Worm (Caenorhabditis elegans) whole organism, L2 larva: ENCODE data around the gene M18.3.

Source experiments
- aly-2 ChIP-seq: fragments of 150-350 bp; optimal IDR thresholded peaks from 2 replicates; lab custom pipeline; 2014; ENCODE audit warnings: missing biosample characterization, missing genetic modification characterization
- ceh-16 ChIP-seq: fragments of 150-350 bp; optimal IDR thresholded peaks from 2 replicates; lab custom pipeline; 2014; ENCODE audit warnings: missing biosample characterization, missing genetic modification characterization
- egl-27 ChIP-seq: sonication (generic microtip); optimal IDR thresholded peaks from 3 replicates; lab custom pipeline; 2017; ENCODE audit warnings: missing biosample characterization, missing genetic modification reagents, missing genetic modification characterization
- elt-3 ChIP-seq: sonication (generic microtip); optimal IDR thresholded peaks from 2 replicates; lab custom pipeline; 2017; ENCODE audit warnings: missing biosample characterization, missing genetic modification characterization
- fos-1 ChIP-seq: fragments of 150-350 bp; optimal IDR thresholded peaks from 2 replicates; lab custom pipeline; 2014; ENCODE audit warnings: missing biosample characterization, missing genetic modification characterization
- mdl-1 ChIP-seq, 2 experiments: fragments of 150-350 bp in 1 of 2; sonication (generic microtip) in 1 of 2; optimal IDR thresholded peaks; 2 replicates each; lab custom pipeline; 2017; ENCODE audit warnings: missing biosample characterization in 2 of 2, missing genetic modification characterization in 2 of 2
- nhr-25 ChIP-seq: fragments of 150-350 bp; sonication (generic microtip); optimal IDR thresholded peaks from 3 replicates; lab custom pipeline; 2014; ENCODE audit warnings: missing biosample characterization, missing genetic modification characterization
- skn-1 ChIP-seq: sonication (generic microtip); optimal IDR thresholded peaks from 2 replicates; lab custom pipeline; 2017; ENCODE audit warnings: missing biosample characterization, missing genetic modification characterization
- unc-62 ChIP-seq: fragments of 150-350 bp; optimal IDR thresholded peaks from 2 replicates; lab custom pipeline; 2014; ENCODE audit warnings: missing biosample characterization, missing genetic modification reagents, missing genetic modification characterization
- zag-1 ChIP-seq: fragments of 150-350 bp; optimal IDR thresholded peaks from 2 replicates; lab custom pipeline; 2014; ENCODE audit warnings: missing biosample characterization, missing genetic modification characterization
- ztf-11 ChIP-seq: sonication (generic microtip); optimal IDR thresholded peaks from 2 replicates; lab custom pipeline; 2017; ENCODE audit warnings: missing biosample characterization, missing genetic modification characterization

DNA sequence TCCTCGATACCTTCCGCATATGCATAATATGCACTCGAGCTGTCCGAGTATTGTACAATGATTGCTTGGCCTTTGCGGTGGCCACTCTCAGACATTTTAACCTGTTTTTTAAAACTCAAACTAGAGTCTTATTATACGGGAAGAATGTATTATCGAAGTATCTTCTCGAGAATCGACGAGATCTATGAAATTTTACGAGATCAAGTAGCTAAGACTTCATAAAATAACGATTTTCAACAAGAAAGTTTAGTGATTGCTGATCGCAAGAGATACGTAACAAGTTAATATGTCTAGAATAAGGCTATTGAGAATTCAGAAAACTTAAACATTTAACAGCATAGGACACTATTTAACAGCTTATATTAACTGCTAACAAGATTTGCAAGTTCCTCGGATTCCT lies 37.6 kb downstream of the M18.3 start, which contains the start of gene B0001.5:
- TF ChIP-seq ceh-16 (tag; lab: Kevin White, UChicago): no peak
- no peak for TF ChIP-seq fos-1 (tag; lab: Kevin White, UChicago)
- no peak for TF ChIP-seq aly-2 (tag; lab: Kevin White, UChicago)
- TF ChIP-seq egl-27: no peak
- no peak for TF ChIP-seq skn-1 (tag; lab: Kevin White, UChicago)
- no peak for TF ChIP-seq unc-62 (GFP tag; lab: Kevin White, UChicago)
- TF ChIP-seq zag-1 (tag; lab: Kevin White, UChicago): no peak
- TF ChIP-seq nhr-25 (tag; lab: Kevin White, UChicago): no peak
- no peak for TF ChIP-seq ztf-11 (tag; lab: Kevin White, UChicago)
- no peak for TF ChIP-seq mdl-1 (tag; optimal IDR thresholded peaks at IDR 0.05; lab: Kevin White, UChicago)
- TF ChIP-seq elt-3 (tag; lab: Kevin White, UChicago): no peak
